Fruit fly (Drosophila melanogaster): ENCODE measurements around the gene Rop.

Rop gene

dm6 chr3L:4157852-4158251 lies 19.1 kb upstream of the Rop start:
- TF ChIP-seq CG8159 (tag; optimal IDR thresholded peaks at IDR 0.05), result no peak
- no peak for TF ChIP-seq Pif1A (GFP tag; optimal IDR thresholded peaks at IDR 0.05)
- TF ChIP-seq D1 (tag; optimal IDR thresholded peaks at IDR 0.05), result no peak
- TF ChIP-seq EcR (GFP tag; optimal IDR thresholded peaks at IDR 0.05), result peak; percentile 3
- TF ChIP-seq CG4496 (GFP tag; IDR thresholded peaks at IDR 0.05), result no peak
- no peak for TF ChIP-seq CG10348 (GFP tag; IDR thresholded peaks at IDR 0.05)
- TF ChIP-seq CG8301 (tag; optimal IDR thresholded peaks at IDR 0.05), result no peak
- TF ChIP-seq CG14655 (GFP tag; optimal IDR thresholded peaks at IDR 0.05), result no peak

DNA sequence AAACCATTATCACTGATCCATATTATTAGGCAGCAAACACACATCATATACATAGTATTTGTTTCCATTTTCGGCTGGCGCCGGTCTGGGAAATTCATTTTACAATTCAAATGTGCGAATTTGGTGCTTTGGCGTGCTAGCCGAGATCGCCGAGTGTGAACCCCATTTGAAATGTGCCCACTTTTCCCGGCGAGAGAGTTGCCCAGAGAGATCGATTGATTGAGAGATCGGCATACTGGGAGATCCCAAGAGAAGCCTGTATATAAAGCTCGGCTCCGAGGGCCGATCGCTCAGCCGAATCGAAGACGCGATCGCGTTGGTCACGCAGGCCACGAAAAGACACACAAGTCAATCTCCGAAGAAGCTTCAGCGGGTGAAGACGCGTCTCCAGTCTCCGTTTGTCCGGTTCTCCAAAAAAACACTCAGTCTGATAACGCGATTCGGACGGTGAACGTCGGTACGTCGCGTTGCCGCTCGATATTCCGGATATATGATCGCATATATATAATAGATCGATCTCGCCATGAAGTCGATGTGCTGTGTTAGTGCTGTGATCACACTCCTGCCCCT lies 9.7 kb upstream of the Rop start, which contains the start of gene CG1299:
Gene CG1299 (plus strand): TSS at position 291 of the 570 bp plus-strand sequence.
- TF ChIP-seq CG14655 (GFP tag; optimal IDR thresholded peaks at IDR 0.05) (no peak), Pif1A (GFP tag; optimal IDR thresholded peaks at IDR 0.05) (peak; percentile 10), CG8301 (tag; optimal IDR thresholded peaks at IDR 0.05) (no peak), fd96Ca (GFP tag; IDR thresholded peaks at IDR 0.05) (no peak), gl (tag; optimal IDR thresholded peaks at IDR 0.05) (no peak), CG4496 (GFP tag; IDR thresholded peaks at IDR 0.05) (no peak), CG13204 (GFP tag; optimal IDR thresholded peaks at IDR 0.05) (peak; percentile 24), Pif1B (GFP tag; optimal IDR thresholded peaks at IDR 0.05) (peak; percentile 8), CG17806 (tag; optimal IDR thresholded peaks at IDR 0.05) (no peak), CG15710 (tag; optimal IDR thresholded peaks at IDR 0.05) (no peak), EcR (GFP tag; optimal IDR thresholded peaks at IDR 0.05) (peak; percentile 34), CG9948 (tag; optimal IDR thresholded peaks at IDR 0.05) (no peak), Ets98B (GFP tag; IDR thresholded peaks at IDR 0.05) (no peak), CG10348 (GFP tag; IDR thresholded peaks at IDR 0.05) (no peak), Snoo (tag; optimal IDR thresholded peaks at IDR 0.05) (no peak), rn (GFP tag; IDR thresholded peaks at IDR 0.05) (no peak), CG34367 (tag; optimal IDR thresholded peaks at IDR 0.05) (no peak), D1 (tag; optimal IDR thresholded peaks at IDR 0.05) (no peak), CG8159 (tag; optimal IDR thresholded peaks at IDR 0.05) (no peak), CG12605 (GFP tag; IDR thresholded peaks at IDR 0.05) (no peak), CG32121 (GFP tag; IDR thresholded peaks at IDR 0.05) (no peak)

DNA sequence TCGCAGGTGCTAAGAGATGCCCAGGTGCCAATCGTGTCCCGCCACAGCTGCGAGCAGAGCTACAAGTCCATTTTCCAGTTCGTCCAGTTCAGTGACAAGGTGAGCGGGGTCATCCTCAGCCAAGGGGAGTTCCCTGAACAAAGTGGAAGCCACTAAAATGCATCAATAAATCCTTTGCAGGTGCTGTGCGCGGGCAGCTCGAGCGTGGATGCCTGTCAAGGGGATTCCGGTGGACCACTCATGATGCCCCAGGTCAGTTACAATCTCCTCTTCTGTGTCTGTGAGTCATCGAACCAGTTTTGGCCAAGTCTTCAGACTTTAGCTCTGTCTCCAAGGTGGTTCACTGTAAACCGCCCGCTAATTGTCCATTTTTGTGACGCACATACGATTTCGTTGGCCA lies 6.4 kb upstream of the Rop start:
- peak; percentile 73 for TF ChIP-seq EcR (GFP tag; optimal IDR thresholded peaks at IDR 0.05)
- TF ChIP-seq Pif1B (GFP tag; optimal IDR thresholded peaks at IDR 0.05), result no peak
- TF ChIP-seq CG13204 (GFP tag; optimal IDR thresholded peaks at IDR 0.05), result no peak

DNA sequence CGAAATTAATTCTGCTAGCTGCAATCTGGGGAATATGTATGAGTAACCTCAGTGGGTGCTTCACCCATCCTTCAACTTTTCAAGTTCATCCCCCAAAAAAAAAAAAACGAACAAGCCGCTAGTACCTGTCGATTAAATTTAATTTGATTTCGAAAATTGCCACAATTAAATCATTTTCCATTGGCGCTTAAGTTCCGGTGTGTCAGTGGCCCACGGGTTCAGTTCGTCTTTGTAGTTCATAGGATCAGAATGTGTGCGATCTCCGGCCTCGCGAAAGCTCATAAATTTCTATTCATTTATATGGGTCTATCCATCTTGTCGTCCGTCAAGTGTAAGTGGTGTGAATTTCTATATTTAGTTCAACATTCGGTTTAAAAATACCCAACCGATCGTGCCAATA lies 3.3 kb upstream of the Rop start, which contains the start of gene CG32260:
Gene CG32260 (plus strand): TSS at position 301 of the 400 bp plus-strand sequence.
- no peak for TF ChIP-seq Pif1A (GFP tag; optimal IDR thresholded peaks at IDR 0.05)
- TF ChIP-seq CG10348 (GFP tag; IDR thresholded peaks at IDR 0.05), result no peak
- no peak for TF ChIP-seq CG8301 (tag; optimal IDR thresholded peaks at IDR 0.05)
- TF ChIP-seq CG32121 (GFP tag; IDR thresholded peaks at IDR 0.05), result no peak
- no peak for TF ChIP-seq CG17806 (tag; optimal IDR thresholded peaks at IDR 0.05)
- no peak for TF ChIP-seq D1 (tag; optimal IDR thresholded peaks at IDR 0.05)
- TF ChIP-seq CG4496 (GFP tag; IDR thresholded peaks at IDR 0.05), result no peak
- no peak for TF ChIP-seq gl (tag; optimal IDR thresholded peaks at IDR 0.05)
- no peak for TF ChIP-seq fd96Ca (GFP tag; IDR thresholded peaks at IDR 0.05)
- no peak for TF ChIP-seq Snoo (tag; optimal IDR thresholded peaks at IDR 0.05)
- TF ChIP-seq Pif1B (GFP tag; optimal IDR thresholded peaks at IDR 0.05), result no peak
- no peak for TF ChIP-seq Ets98B (GFP tag; IDR thresholded peaks at IDR 0.05)
- no peak for TF ChIP-seq CG9948 (tag; optimal IDR thresholded peaks at IDR 0.05)
- no peak for TF ChIP-seq CG15710 (tag; optimal IDR thresholded peaks at IDR 0.05)

DNA sequence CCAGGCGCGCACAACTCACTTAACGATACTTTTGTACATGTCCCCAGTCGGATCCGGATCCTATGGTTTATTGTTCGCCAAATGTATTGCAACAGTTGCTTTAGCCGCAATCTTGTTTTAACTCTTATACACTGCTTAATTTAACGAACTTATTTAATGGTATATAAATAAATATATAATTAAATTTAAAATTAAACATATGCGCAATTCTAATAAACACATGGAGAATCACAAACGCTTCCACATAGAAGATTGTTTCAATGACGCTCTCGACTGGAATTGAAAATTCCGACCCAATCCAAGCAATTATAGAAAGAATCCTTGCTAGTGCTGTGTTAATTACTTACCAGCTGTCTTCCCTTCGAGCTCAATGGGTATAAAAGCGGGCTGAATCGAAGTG lies 2.4 kb upstream of the Rop start, which contains the start of gene Akh:
Gene Akh (plus strand): TSS at position 301 of the 400 bp plus-strand sequence.
- no peak for TF ChIP-seq CG15710 (tag; optimal IDR thresholded peaks at IDR 0.05)
- no peak for TF ChIP-seq EcR (GFP tag; optimal IDR thresholded peaks at IDR 0.05)
- no peak for TF ChIP-seq CG13204 (GFP tag; optimal IDR thresholded peaks at IDR 0.05)

DNA sequence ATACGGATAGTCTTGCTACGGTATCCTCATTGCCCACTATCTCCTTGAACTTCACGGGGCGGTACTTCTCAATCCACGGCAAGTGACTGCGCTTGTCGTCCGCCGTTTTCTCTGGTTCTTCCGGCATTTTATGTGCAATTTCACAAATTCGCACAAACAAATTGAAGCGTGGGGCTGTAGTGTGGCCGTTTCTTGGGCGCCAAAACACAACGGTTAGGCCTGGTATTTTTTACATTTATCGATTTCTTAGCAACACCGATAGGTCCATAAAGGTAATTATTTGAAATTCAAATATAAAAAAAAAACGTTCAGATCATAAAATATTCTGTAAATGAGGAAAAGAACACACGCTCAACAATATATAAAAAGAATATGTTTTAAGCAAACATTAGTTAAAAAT lies 2.9 kb downstream of the Rop start, which contains the start of gene RfC4:
Gene RfC4 (minus strand): TSS at position 182 of the 400 bp plus-strand sequence.
- no peak for TF ChIP-seq Snoo (tag; optimal IDR thresholded peaks at IDR 0.05)
- TF ChIP-seq CG14655 (GFP tag; optimal IDR thresholded peaks at IDR 0.05), result no peak
- TF ChIP-seq CG12605 (GFP tag; IDR thresholded peaks at IDR 0.05), result no peak
- TF ChIP-seq D1 (tag; optimal IDR thresholded peaks at IDR 0.05), result no peak
- TF ChIP-seq CG8159 (tag; optimal IDR thresholded peaks at IDR 0.05), result no peak
- TF ChIP-seq gl (tag; optimal IDR thresholded peaks at IDR 0.05), result no peak
- no peak for TF ChIP-seq CG9948 (tag; optimal IDR thresholded peaks at IDR 0.05)
- no peak for TF ChIP-seq Pif1A (GFP tag; optimal IDR thresholded peaks at IDR 0.05)
- no peak for TF ChIP-seq CG15710 (tag; optimal IDR thresholded peaks at IDR 0.05)
- no peak for TF ChIP-seq EcR (GFP tag; optimal IDR thresholded peaks at IDR 0.05)
- no peak for TF ChIP-seq Ets98B (GFP tag; IDR thresholded peaks at IDR 0.05)
- no peak for TF ChIP-seq CG34367 (tag; optimal IDR thresholded peaks at IDR 0.05)

Data from whole organism, pupa.